Fruit fly (Drosophila melanogaster): ENCODE data around the gene CG14708.

The CG14708 gene

dm6 chr3R:11589764-11590358 is 35.9 kb downstream of the CG14708 start, which contains the start of gene CG6791 (continued):
- TF ChIP-seq CG42726 (GFP tag; IDR thresholded peaks at IDR 0.05; ENCODE audit: partially characterized antibody) (peak; percentile 89), CG3407 (GFP tag; optimal IDR thresholded peaks at IDR 0.05) (no peak), CG7839 (tag; optimal IDR thresholded peaks at IDR 0.05) (no peak), CG12659 (GFP tag; optimal IDR thresholded peaks at IDR 0.05) (peak; percentile 43), jing (GFP tag; optimal IDR thresholded peaks at IDR 0.05) (no peak), CG2116 (GFP tag; optimal IDR thresholded peaks at IDR 0.05) (peak; percentile 65), CG7556 (GFP tag; optimal IDR thresholded peaks at IDR 0.05) (no peak), pnt (GFP tag; optimal IDR thresholded peaks at IDR 0.05) (no peak), CG5245 (GFP tag; optimal IDR thresholded peaks at IDR 0.05) (no peak), CG7963 (GFP tag; IDR thresholded peaks at IDR 0.05; ENCODE audit: partially characterized antibody) (peak; percentile 73), unpg (GFP tag; optimal IDR thresholded peaks at IDR 0.05) (no peak), CG7271 (tag; optimal IDR thresholded peaks at IDR 0.05) (no peak), CG1529 (GFP tag; optimal IDR thresholded peaks at IDR 0.05) (no peak), CG13287 (GFP tag; IDR thresholded peaks at IDR 0.05; ENCODE audit: partially characterized antibody) (peak; percentile 96), ems (GFP tag; optimal IDR thresholded peaks at IDR 0.05) (no peak), YL-1 (GFP tag; optimal IDR thresholded peaks at IDR 0.05) (peak; percentile 92), repo (GFP tag; optimal IDR thresholded peaks at IDR 0.05) (no peak), scrt (GFP tag; optimal IDR thresholded peaks at IDR 0.05) (no peak), vnd (GFP tag; IDR thresholded peaks at IDR 0.05; ENCODE audit: partially characterized antibody) (peak; percentile 69; the same call in 2 of the 3 replicates), chinmo (GFP tag; IDR thresholded peaks at IDR 0.05; ENCODE audit: partially characterized antibody) (peak; percentile 84; the same call in 3 of the 4 replicates), Dp (GFP tag; optimal IDR thresholded peaks at IDR 0.05) (peak; percentile 97), nerfin-2 (GFP tag; IDR thresholded peaks at IDR 0.05; ENCODE audit: partially characterized antibody) (0 out of 2 replicates have a peak, but pooled peaks have one; percentile 41), CG6791 (GFP tag; IDR thresholded peaks at IDR 0.05; ENCODE audit: partially characterized antibody) (peak; percentile 96), knrl (GFP tag; IDR thresholded peaks at IDR 0.05; ENCODE audit: partially characterized antibody) (peak; percentile 83), gt (GFP tag; IDR thresholded peaks at IDR 0.05) (no peak), CG17829 (tag; optimal IDR thresholded peaks at IDR 0.05) (peak; percentile 12), CG13296 (GFP tag; optimal IDR thresholded peaks at IDR 0.05) (no peak), zf30C (GFP tag; optimal IDR thresholded peaks at IDR 0.05) (no peak), vvl (GFP tag; IDR thresholded peaks at IDR 0.05) (peak; percentile 30; the same call in 1 of the 2 replicates), tx (GFP tag; optimal IDR thresholded peaks at IDR 0.05) (no peak), Sry-β (GFP tag; optimal IDR thresholded peaks at IDR 0.05) (no peak), al (GFP tag; IDR thresholded peaks at IDR 0.05) (no peak), CG5180 (GFP tag; optimal IDR thresholded peaks at IDR 0.05) (no peak), CG10462 (GFP tag; optimal IDR thresholded peaks at IDR 0.05) (no peak), Blimp-1 (GFP tag; optimal IDR thresholded peaks at IDR 0.05) (no peak), ato (GFP tag; IDR thresholded peaks at IDR 0.05; ENCODE audit: partially characterized antibody) (peak; percentile 85), dpn (GFP tag; optimal IDR thresholded peaks at IDR 0.05) (no peak), CG9609 (GFP tag; optimal IDR thresholded peaks at IDR 0.05) (no peak), Med (GFP tag) (peak; percentile 24), exex (tag; optimal IDR thresholded peaks at IDR 0.05) (no peak), CG34224 (GFP tag; IDR thresholded peaks at IDR 0.05; ENCODE audit: partially characterized antibody) (peak; percentile 81), gfzf (GFP tag; optimal IDR thresholded peaks at IDR 0.05) (peak; percentile 22), CG6254 (GFP tag; optimal IDR thresholded peaks at IDR 0.05) (no peak), BEAF-32 (GFP tag; optimal IDR thresholded peaks at IDR 0.05) (peak; percentile 89), slbo (GFP tag; IDR thresholded peaks at IDR 0.05) (no peak), CG1832 (GFP tag; optimal IDR thresholded peaks at IDR 0.05) (no peak), Ptx1 (GFP tag; IDR thresholded peaks at IDR 0.05) (peak; percentile 21; the same call in 1 of the 2 replicates), pzg (GFP tag; optimal IDR thresholded peaks at IDR 0.05) (peak; percentile 90)
